Worm (Caenorhabditis elegans): ENCODE measurements around the gene glit-1.

glit-1 gene

ce11 chrX:4706755-4707226, 5.3 kb upstream of the glit-1 start, which contains the start of gene dhhc-10 (continued):
- TF ChIP-seq lin-13 (GFP tag; optimal IDR thresholded peaks at IDR 0.05), result peak; percentile 6
- no peak for TF ChIP-seq ztf-11 (tag; optimal IDR thresholded peaks at IDR 0.05)
- TF ChIP-seq daf-16 (GFP tag; optimal IDR thresholded peaks at IDR 0.05), result no peak
- peak; percentile 64 for TF ChIP-seq daf-16 (tag; optimal IDR thresholded peaks at IDR 0.05)
- no peak for TF ChIP-seq nhr-41 (GFP tag; IDR thresholded peaks at IDR 0.05)
- no peak for TF ChIP-seq fos-1 (tag; optimal IDR thresholded peaks at IDR 0.05)
- TF ChIP-seq rbr-2 (tag; optimal IDR thresholded peaks at IDR 0.05), result peak; percentile 24
- TF ChIP-seq lsy-2 (tag; optimal IDR thresholded peaks at IDR 0.05), result peak in 1 of 2 experiments; percentile 73
- TF ChIP-seq unc-39 (tag; optimal IDR thresholded peaks at IDR 0.05), result no peak
- TF ChIP-seq F44E2.7 (GFP tag; IDR thresholded peaks at IDR 0.05), result no peak
- no peak for TF ChIP-seq F26F4.8 (GFP tag; conservative IDR thresholded peaks at IDR 0.05)
- TF ChIP-seq Y105C5A.15 (GFP tag; IDR thresholded peaks at IDR 0.05), result no peak
- TF ChIP-seq gei-8 (GFP tag; optimal IDR thresholded peaks at IDR 0.05), result no peak
- TF ChIP-seq nhr-77 (tag; optimal IDR thresholded peaks at IDR 0.05), result peak; percentile 68
- no peak for TF ChIP-seq nhr-42 (GFP tag; IDR thresholded peaks at IDR 0.05)
- TF ChIP-seq nhr-111 (GFP tag; optimal IDR thresholded peaks at IDR 0.05), result no peak
- TF ChIP-seq nhr-28 (tag; optimal IDR thresholded peaks at IDR 0.05), result peak; percentile 74
- 0 out of 2 replicates have a peak, but pooled peaks have one; percentile 12 for TF ChIP-seq madf-9 (GFP tag; conservative IDR thresholded peaks at IDR 0.05)
- no peak for TF ChIP-seq ces-1 (GFP tag; optimal IDR thresholded peaks at IDR 0.05)
- TF ChIP-seq ceh-28 (tag; optimal IDR thresholded peaks at IDR 0.05), result no peak
- TF ChIP-seq hmg-1.1 (GFP tag; IDR thresholded peaks at IDR 0.05), result 0 out of 2 replicates have a peak, but pooled peaks have one; percentile 35
- TF ChIP-seq T20F7.1 (GFP tag; optimal IDR thresholded peaks at IDR 0.05), result peak; percentile 20
- TF ChIP-seq cey-2 (tag; optimal IDR thresholded peaks at IDR 0.05; ENCODE audit: borderline replicate concordance, insufficient read depth), result no peak
- 0 out of 2 replicates have a peak, but pooled peaks have one; percentile 14 for TF ChIP-seq lin-38 (GFP tag; IDR thresholded peaks at IDR 0.05)
- no peak for TF ChIP-seq sdz-12 (GFP tag; optimal IDR thresholded peaks at IDR 0.05)
- TF ChIP-seq nhr-48 (tag; optimal IDR thresholded peaks at IDR 0.05), result no peak
- TF ChIP-seq ceh-20 (GFP tag; IDR thresholded peaks at IDR 0.05), result 0 out of 2 replicates have a peak, but pooled peaks have one; percentile 32
- peak; percentile 83 for TF ChIP-seq dve-1 (tag; optimal IDR thresholded peaks at IDR 0.05; ENCODE audit: insufficient read depth)
- no peak for TF ChIP-seq pha-4 (GFP tag; IDR thresholded peaks at IDR 0.05)
- TF ChIP-seq pha-4 (tag; optimal IDR thresholded peaks at IDR 0.05), result peak; percentile 47
- peak; percentile 43 for TF ChIP-seq hlh-30 (tag; optimal IDR thresholded peaks at IDR 0.05; ENCODE audit: insufficient read depth)
- peak; percentile 62; the same call in 1 of the 2 replicates for TF ChIP-seq egl-43 (GFP tag; IDR thresholded peaks at IDR 0.05)
- TF ChIP-seq set-16 (GFP tag; IDR thresholded peaks at IDR 0.05), result no peak
- no peak for TF ChIP-seq ZK337.2 (GFP tag; IDR thresholded peaks at IDR 0.05)
- TF ChIP-seq hlh-11 (tag; optimal IDR thresholded peaks at IDR 0.05), result peak; percentile 84
- no peak for TF ChIP-seq zip-11 (GFP tag; IDR thresholded peaks at IDR 0.05)
- TF ChIP-seq attf-4 (tag; optimal IDR thresholded peaks at IDR 0.05), result no peak
- no peak for TF ChIP-seq nhr-237 (tag; optimal IDR thresholded peaks at IDR 0.05)
- TF ChIP-seq F49E8.2 (tag; optimal IDR thresholded peaks at IDR 0.05; ENCODE audit: borderline replicate concordance), result no peak
- TF ChIP-seq nhr-102 (tag; optimal IDR thresholded peaks at IDR 0.05), result peak; percentile 28
- TF ChIP-seq pqm-1 (tag; optimal IDR thresholded peaks at IDR 0.05), result peak; percentile 84
- no peak for TF ChIP-seq ceh-32 (tag; optimal IDR thresholded peaks at IDR 0.05; ENCODE audit: poor library complexity)

- peak; percentile 64 for TF ChIP-seq set-16 (GFP tag; IDR thresholded peaks at IDR 0.05)
- no peak for TF ChIP-seq dmd-6 (GFP tag; IDR thresholded peaks at IDR 0.05)
- TF ChIP-seq php-3 (GFP tag; IDR thresholded peaks at IDR 0.05), result 0 out of 2 replicates have a peak, but pooled peaks have one; percentile 26
- no peak for TF ChIP-seq tag-97 (GFP tag; IDR thresholded peaks at IDR 0.05)
- TF ChIP-seq tra-1 (GFP tag; IDR thresholded peaks at IDR 0.05), result 0 out of 2 replicates have a peak, but pooled peaks have one; percentile 24
- no peak for TF ChIP-seq duxl-1 (tag; optimal IDR thresholded peaks at IDR 0.05; ENCODE audit: poor library complexity)
- no peak for TF ChIP-seq ZK337.2 (GFP tag; IDR thresholded peaks at IDR 0.05)
- TF ChIP-seq spr-1 (tag; optimal IDR thresholded peaks at IDR 0.05), result no peak
- no peak for TF ChIP-seq saeg-2 (GFP tag; IDR thresholded peaks at IDR 0.05)
- TF ChIP-seq snpc-4 (tag; optimal IDR thresholded peaks at IDR 0.05), result no peak
- TF ChIP-seq nhr-102 (tag; optimal IDR thresholded peaks at IDR 0.05), result no peak
- TF ChIP-seq hlh-11 (tag; optimal IDR thresholded peaks at IDR 0.05), result peak; percentile 13
- no peak for TF ChIP-seq T20F7.1 (GFP tag; optimal IDR thresholded peaks at IDR 0.05)
- no peak for TF ChIP-seq zip-11 (GFP tag; IDR thresholded peaks at IDR 0.05)
- no peak for TF ChIP-seq fkh-10 (GFP tag; optimal IDR thresholded peaks at IDR 0.05)
- TF ChIP-seq ama-1 (optimal IDR thresholded peaks at IDR 0.05), result peak; percentile 19
Observed at ce11 chrX:4715107-4715506, 3.0 kb downstream of the glit-1 start, which contains the start of gene rpl-25.1. rpl-25.1 (plus strand) TSS chrX:4715178.

Measured in whole organism, L4 larva.